Worm (Caenorhabditis elegans) whole organism, L2 larva: ENCODE results near the gene rpa-1.

Experiments used
- alr-1 ChIP-seq: fragments of 150-350 bp; optimal IDR thresholded peaks from 2 replicates; lab custom pipeline; 2014; ENCODE audit warnings: missing biosample characterization, missing genetic modification characterization
- ama-1 ChIP-seq: fragments of 150-350 bp; optimal IDR thresholded peaks from 2 replicates; lab custom pipeline; 2018; ENCODE audit warnings: inconsistent platforms
- ceh-16 ChIP-seq: fragments of 150-350 bp; optimal IDR thresholded peaks from 2 replicates; lab custom pipeline; 2014; ENCODE audit warnings: missing biosample characterization, missing genetic modification characterization
- nhr-25 ChIP-seq: fragments of 150-350 bp; sonication (generic microtip); optimal IDR thresholded peaks from 3 replicates; lab custom pipeline; 2014; ENCODE audit warnings: missing biosample characterization, missing genetic modification characterization

- no peak for TF ChIP-seq nhr-25 (tag; lab: Kevin White, UChicago)
- no peak for TF ChIP-seq ceh-16 (tag; lab: Kevin White, UChicago)
- TF ChIP-seq ama-1 = no peak
- TF ChIP-seq alr-1 (tag; lab: Kevin White, UChicago) = no peak
These were observed 50.3 kb downstream of the rpa-1 start for ce11 chrII:7714614-7715186.
